Fruit fly (Drosophila melanogaster) whole organism, embryonic: ENCODE results near the gene CG43131.

Experiments used
- ATbp ChIP-seq: fragments of 200-800 bp; sonication (Bioruptor generic); optimal IDR thresholded peaks from 2 replicates; lab custom pipeline; 2017; ENCODE audit warnings: missing biosample characterization, mild to moderate bottlenecking, missing genetic modification characterization, missing genetic modification reagents
- Abd-B ChIP-seq: fragments of 200-800 bp; sonication (Bioruptor generic); optimal IDR thresholded peaks from 2 replicates; lab custom pipeline; 2018; ENCODE audit warnings: missing biosample characterization, mild to moderate bottlenecking, missing genetic modification characterization, moderate library complexity
- Adf1 ChIP-seq: fragments of 200-800 bp; sonication (Bioruptor generic); IDR thresholded peaks from 2 replicates; pipeline ENCODE4 v1.3.6; 2022; ENCODE audit warnings: missing biosample characterization, missing genetic modification characterization
- Awh ChIP-seq: fragments of 200-800 bp; sonication (Bioruptor generic); IDR thresholded peaks from 2 replicates; pipeline ENCODE4, ENCODE4 v1.3.6; 2022; ENCODE audit warnings: missing biosample characterization, missing genetic modification characterization
- CG10267 ChIP-seq: fragments of 200-800 bp; sonication (Bioruptor generic); optimal IDR thresholded peaks from 2 replicates; lab custom pipeline; 2018; ENCODE audit warnings: missing biosample characterization, mild to moderate bottlenecking, missing genetic modification characterization, moderate library complexity
- CG10274 ChIP-seq: fragments of 200-800 bp; sonication (Bioruptor generic); optimal IDR thresholded peaks from 3 replicates; lab custom pipeline; 2017; ENCODE audit warnings: missing biosample characterization, mild to moderate bottlenecking, missing genetic modification characterization
- CG10431 ChIP-seq: fragments of 200-800 bp; sonication (Bioruptor generic); optimal IDR thresholded peaks from 3 replicates; lab custom pipeline; 2018; ENCODE audit warnings: missing biosample characterization, mild to moderate bottlenecking, missing genetic modification characterization
- CG11093 ChIP-seq: fragments of 200-800 bp; sonication (Bioruptor generic); IDR thresholded peaks from 3 replicates; pipeline ENCODE4 v1.3.6; 2022; ENCODE audit warnings: missing biosample characterization, missing genetic modification characterization
- CG12155 ChIP-seq: fragments of 200-800 bp; sonication (Bioruptor generic); optimal IDR thresholded peaks from 3 replicates; lab custom pipeline; 2016; ENCODE audit warnings: missing biosample characterization, missing genetic modification characterization
- CG12769 ChIP-seq: fragments of 200-800 bp; sonication (Bioruptor generic); optimal IDR thresholded peaks from 2 replicates; lab custom pipeline; 2019; ENCODE audit warnings: missing biosample characterization, mild to moderate bottlenecking, missing genetic modification characterization, moderate library complexity
- CG13624 ChIP-seq: fragments of 200-800 bp; sonication (Bioruptor generic); optimal IDR thresholded peaks from 2 replicates; lab custom pipeline; 2016; ENCODE audit warnings: missing biosample characterization, missing genetic modification characterization
- CG14441 ChIP-seq: fragments of 200-800 bp; sonication (Bioruptor generic); IDR thresholded peaks from 2 replicates; pipeline ENCODE4 v1.3.6; 2022; ENCODE audit warnings: missing biosample characterization, missing genetic modification characterization
- CG17186 ChIP-seq: fragments of 200-800 bp; sonication (Bioruptor generic); optimal IDR thresholded peaks from 3 replicates; lab custom pipeline; 2017; ENCODE audit warnings: missing biosample characterization, missing genetic modification reagents, missing genetic modification characterization
- CG1792 ChIP-seq: fragments of 200-800 bp; sonication (Bioruptor generic); optimal IDR thresholded peaks from 2 replicates; lab custom pipeline; 2016; ENCODE audit warnings: missing biosample characterization, missing genetic modification characterization
- CG18011 ChIP-seq: fragments of 200-800 bp; sonication (Bioruptor generic); optimal IDR thresholded peaks from 2 replicates; lab custom pipeline; 2017; ENCODE audit warnings: missing biosample characterization, missing genetic modification characterization, mild to moderate bottlenecking, moderate library complexity, missing genotype
- CG2116 ChIP-seq: fragments of 200-800 bp; sonication (Bioruptor generic); optimal IDR thresholded peaks from 3 replicates; lab custom pipeline; 2018; ENCODE audit warnings: missing biosample characterization, mild to moderate bottlenecking, missing genetic modification characterization
- CG33557 ChIP-seq: fragments of 200-800 bp; sonication (Bioruptor generic); optimal IDR thresholded peaks from 2 replicates; lab custom pipeline; 2019; ENCODE audit warnings: missing biosample characterization, mild to moderate bottlenecking, missing genetic modification characterization, moderate library complexity
- CG3847 ChIP-seq: fragments of 200-800 bp; sonication (Bioruptor generic); IDR thresholded peaks from 2 replicates; pipeline ENCODE4 v1.3.6; 2022; ENCODE audit warnings: missing biosample characterization, missing genetic modification characterization
- CG6254 ChIP-seq: fragments of 200-800 bp; sonication (Bioruptor generic); optimal IDR thresholded peaks from 3 replicates; lab custom pipeline; 2017; ENCODE audit warnings: mild to moderate bottlenecking, missing biosample characterization, missing genetic modification reagents, missing genetic modification characterization
- CG6654 ChIP-seq: fragments of 200-800 bp; sonication (Bioruptor generic); optimal IDR thresholded peaks from 2 replicates; lab custom pipeline; 2017; ENCODE audit warnings: missing biosample characterization, mild to moderate bottlenecking, missing genetic modification characterization
- CG6854 ChIP-seq: fragments of 200-800 bp; sonication (Bioruptor generic); optimal IDR thresholded peaks from 3 replicates; lab custom pipeline; 2017; ENCODE audit warnings: missing biosample characterization, mild to moderate bottlenecking, missing genetic modification characterization
- CG7372 ChIP-seq: fragments of 200-800 bp; sonication (Bioruptor generic); IDR thresholded peaks from 2 replicates; pipeline ENCODE4 v1.3.6; 2022; ENCODE audit warnings: missing biosample characterization, missing genetic modification characterization
- CG8089 ChIP-seq: fragments of 200-800 bp; sonication (Bioruptor generic); optimal IDR thresholded peaks from 3 replicates; lab custom pipeline; 2016; ENCODE audit warnings: missing biosample characterization, missing genetic modification characterization
- CG8765 ChIP-seq: fragments of 200-800 bp; sonication (Bioruptor generic); IDR thresholded peaks from 2 replicates; pipeline ENCODE4 v1.3.6; 2022; ENCODE audit warnings: missing biosample characterization, missing genetic modification characterization
- CG9609 ChIP-seq: fragments of 200-800 bp; sonication (Bioruptor generic); optimal IDR thresholded peaks from 3 replicates; lab custom pipeline; 2016; ENCODE audit warnings: missing biosample characterization, missing genetic modification characterization
- Camta ChIP-seq: fragments of 200-800 bp; sonication (Bioruptor generic); optimal IDR thresholded peaks from 2 replicates; lab custom pipeline; 2016; ENCODE audit warnings: missing biosample characterization, missing genetic modification characterization
- Dek ChIP-seq: fragments of 200-800 bp; sonication (Bioruptor generic); optimal IDR thresholded peaks from 3 replicates; lab custom pipeline; 2019; ENCODE audit warnings: missing biosample characterization, mild to moderate bottlenecking, missing genetic modification characterization, moderate library complexity
- H2.0 ChIP-seq: fragments of 200-800 bp; sonication (Bioruptor generic); IDR thresholded peaks from 2 replicates; pipeline ENCODE4 v1.3.6; 2022; ENCODE audit warnings: missing biosample characterization, missing genetic modification characterization
- HLH54F ChIP-seq: fragments of 200-800 bp; sonication (Bioruptor generic); optimal IDR thresholded peaks from 3 replicates; lab custom pipeline; 2016; ENCODE audit warnings: missing biosample characterization, missing genetic modification characterization
- Hand ChIP-seq: fragments of 200-800 bp; sonication (Bioruptor generic); optimal IDR thresholded peaks from 2 replicates; lab custom pipeline; 2017; ENCODE audit warnings: mild to moderate bottlenecking, missing biosample characterization, missing genetic modification reagents, missing genetic modification characterization
- Hr78 ChIP-seq, 2 experiments: fragments of 200-800 bp in 1 of 2; fragments of >200 bp in 1 of 2; sonication (Bioruptor generic) in 1 of 2; optimal IDR thresholded peaks; 2 replicates each; lab custom pipeline; 2017 to 2019; ENCODE audit warnings: missing biosample characterization in 2 of 2, missing genetic modification characterization in 2 of 2, mild to moderate bottlenecking in 1 of 2, moderate library complexity in 1 of 2
- Hsf ChIP-seq: fragments of 200-800 bp; sonication (Bioruptor generic); optimal IDR thresholded peaks from 3 replicates; lab custom pipeline; 2016; ENCODE audit warnings: missing biosample characterization, missing genetic modification characterization
- Mes4 ChIP-seq: fragments of 200-800 bp; sonication (Bioruptor generic); optimal IDR thresholded peaks from 2 replicates; lab custom pipeline; 2016; ENCODE audit warnings: missing biosample characterization, missing genetic modification characterization
- Nf-YB ChIP-seq: fragments of 200-800 bp; sonication (Bioruptor generic); optimal IDR thresholded peaks from 3 replicates; lab custom pipeline; 2019; ENCODE audit warnings: missing biosample characterization, mild to moderate bottlenecking, missing genetic modification characterization, moderate library complexity
- Oli ChIP-seq: fragments of 200-800 bp; sonication (Bioruptor generic); optimal IDR thresholded peaks from 2 replicates; lab custom pipeline; 2018; ENCODE audit warnings: missing biosample characterization, mild to moderate bottlenecking, missing genetic modification characterization, moderate library complexity
- abd-A ChIP-seq: fragments of 200-800 bp; sonication (Bioruptor generic); optimal IDR thresholded peaks from 3 replicates; lab custom pipeline; 2019; ENCODE audit warnings: missing biosample characterization, mild to moderate bottlenecking, missing genetic modification characterization, moderate library complexity
- ac ChIP-seq: fragments of 200-800 bp; sonication (Bioruptor generic); optimal IDR thresholded peaks from 3 replicates; lab custom pipeline; 2017; ENCODE audit warnings: missing biosample characterization, mild to moderate bottlenecking, missing genetic modification characterization
- chn ChIP-seq: fragments of 200-800 bp; sonication (Bioruptor generic); optimal IDR thresholded peaks from 2 replicates; lab custom pipeline; 2016; ENCODE audit warnings: missing biosample characterization, missing genetic modification characterization
- danr ChIP-seq: fragments of 200-800 bp; sonication (Bioruptor generic); IDR thresholded peaks from 2 replicates; pipeline ENCODE4 v1.3.6; 2022; ENCODE audit warnings: missing biosample characterization, missing genetic modification characterization
- exex ChIP-seq: fragments of 200-800 bp; sonication (Bioruptor generic); optimal IDR thresholded peaks from 4 replicates; lab custom pipeline; 2018; ENCODE audit warnings: missing biosample characterization, mild to moderate bottlenecking, missing genetic modification characterization, moderate library complexity
- gem ChIP-seq: fragments of 200-800 bp; sonication (Bioruptor generic); optimal IDR thresholded peaks from 2 replicates; lab custom pipeline; 2019; ENCODE audit warnings: missing biosample characterization, mild to moderate bottlenecking, missing genetic modification characterization, moderate library complexity
- gro ChIP-seq: fragments of 200-800 bp; sonication (Bioruptor generic); optimal IDR thresholded peaks from 2 replicates; lab custom pipeline; 2016; ENCODE audit warnings: missing biosample characterization, missing genetic modification characterization
- h ChIP-seq: fragments of >200 bp; optimal IDR thresholded peaks from 2 replicates; lab custom pipeline; 2017
- her ChIP-seq: fragments of 200-800 bp; sonication (Bioruptor generic); optimal IDR thresholded peaks from 2 replicates; lab custom pipeline; 2016; ENCODE audit warnings: missing biosample characterization, missing genetic modification characterization
- inv ChIP-seq: fragments of 200-800 bp; sonication (Bioruptor generic); IDR thresholded peaks from 2 replicates; pipeline ENCODE4 v1.3.6; 2022; ENCODE audit warnings: missing biosample characterization, missing genetic modification characterization; ENCODE audit not compliant: partially characterized antibody
- lov ChIP-seq, 2 experiments: fragments of 200-800 bp in 1 of 2; fragments of >200 bp in 1 of 2; sonication (Bioruptor generic) in 1 of 2; IDR thresholded peaks in 1 of 2; optimal IDR thresholded peaks in 1 of 2; 2 replicates in 1 of 2; 3 replicates in 1 of 2; pipeline versions ENCODE4 v1.3.6 to Lab custom; 2017 to 2022; ENCODE audit warnings: missing biosample characterization in 1 of 2, missing genetic modification characterization in 1 of 2
- otp ChIP-seq: fragments of 200-800 bp; sonication (Bioruptor generic); IDR thresholded peaks from 3 replicates; pipeline ENCODE4, ENCODE4 v1.3.6; 2022; ENCODE audit warnings: missing biosample characterization, missing genetic modification characterization
- pros ChIP-seq: fragments of 200-800 bp; sonication (Bioruptor generic); optimal IDR thresholded peaks from 3 replicates; lab custom pipeline; 2019; ENCODE audit warnings: missing biosample characterization, mild to moderate bottlenecking, missing genetic modification characterization, moderate library complexity
- sc ChIP-seq, 3 experiments: fragments of >200 bp in 2 of 3; fragments of 200-800 bp in 1 of 3; sonication (Bioruptor generic) in 1 of 3; optimal IDR thresholded peaks; 2 replicates in 2 of 3; 3 replicates in 1 of 3; lab custom pipeline; 2017; ENCODE audit warnings: mild to moderate bottlenecking in 1 of 3, missing biosample characterization in 1 of 3, missing genetic modification characterization in 1 of 3, missing genetic modification reagents in 1 of 3
- seq ChIP-seq: fragments of 200-800 bp; sonication (Bioruptor generic); IDR thresholded peaks from 2 replicates; pipeline ENCODE4 v1.3.6; 2022; ENCODE audit warnings: missing biosample characterization, missing genetic modification characterization
- z ChIP-seq: fragments of 200-800 bp; sonication (Bioruptor generic); IDR thresholded peaks from 3 replicates; pipeline ENCODE4 v1.3.6; 2022; ENCODE audit warnings: missing biosample characterization, missing genetic modification characterization

Gene CG43131

DNA sequence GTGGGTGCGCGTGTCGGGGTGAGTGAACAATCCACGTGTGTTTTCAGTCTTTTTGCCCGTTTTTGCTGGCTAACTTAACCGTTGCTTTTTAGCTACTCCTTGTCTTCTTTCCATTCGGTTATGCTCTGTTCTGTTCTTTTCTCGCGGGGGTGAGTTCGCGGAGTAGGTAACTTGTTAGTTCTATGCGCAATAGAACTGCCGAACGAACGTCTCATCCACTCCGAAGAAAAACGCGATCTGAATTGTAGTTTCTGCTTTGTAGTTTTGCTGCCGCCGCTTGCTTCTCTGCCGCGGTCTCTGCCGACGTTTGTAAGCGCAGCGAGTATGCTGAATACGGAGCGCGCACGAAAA is 22.5 kb downstream of the CG43131 start (continued):
- TF ChIP-seq CG7372 (no peak), lov (optimal IDR thresholded peaks at IDR 0.05; lab: Kevin White, UChicago) (no peak), lov (GFP tag; IDR thresholded peaks at IDR 0.05; lab: Robert Waterston, UW) (no peak), chn (no peak), ATbp (GFP tag; lab: Kevin White, UChicago) (peak; percentile 19), CG33557 (GFP tag; lab: Kevin White, UChicago) (no peak), CG10267 (no peak), CG17186 (no peak), her (no peak), CG8089 (no peak), HLH54F (no peak), CG6854 (GFP tag; lab: Kevin White, UChicago) (peak; percentile 32), sc (optimal IDR thresholded peaks at IDR 0.05; lab: Kevin White, UChicago) (no peak), sc (GFP tag; optimal IDR thresholded peaks at IDR 0.05; lab: Kevin White, UChicago) (no peak), seq (GFP tag; lab: Robert Waterston, UW) (no peak), Nf-YB (GFP tag; lab: Kevin White, UChicago) (no peak), z (GFP tag; lab: Robert Waterston, UW) (no peak), gem (no peak), CG18011 (GFP tag; lab: Kevin White, UChicago) (no peak), CG10431 (GFP tag; lab: Kevin White, UChicago) (no peak), h (lab: Kevin White, UChicago) (no peak), CG2116 (GFP tag; lab: Kevin White, UChicago) (no peak), Hr78 (GFP tag; optimal IDR thresholded peaks at IDR 0.05; lab: Kevin White, UChicago) (no peak), CG13624 (no peak), Adf1 (GFP tag; lab: Robert Waterston, UW) (no peak), inv (GFP tag; lab: Robert Waterston, UW) (no peak), CG9609 (GFP tag; lab: Kevin White, UChicago) (no peak), CG11093 (GFP tag; lab: Robert Waterston, UW) (no peak), CG12769 (tag; lab: Kevin White, UChicago) (peak; percentile 28), Abd-B (GFP tag; lab: Kevin White, UChicago) (no peak), CG1792 (GFP tag; lab: Kevin White, UChicago) (no peak), Camta (GFP tag; lab: Kevin White, UChicago) (peak; percentile 14), pros (GFP tag; lab: Kevin White, UChicago) (no peak), CG3847 (GFP tag; lab: Robert Waterston, UW) (no peak), otp (GFP tag; lab: Robert Waterston, UW) (no peak), ac (GFP tag; lab: Kevin White, UChicago) (peak; percentile 37), Awh (no peak), danr (no peak), CG12155 (GFP tag; lab: Kevin White, UChicago) (peak; percentile 23), Oli (tag; lab: Kevin White, UChicago) (no peak), abd-A (tag; lab: Kevin White, UChicago) (no peak), Hsf (no peak), H2.0 (GFP tag; lab: Robert Waterston, UW) (no peak), CG14441 (no peak), CG6254 (GFP tag; lab: Kevin White, UChicago) (peak; percentile 8), CG8765 (GFP tag; lab: Robert Waterston, UW) (no peak), CG10274 (GFP tag; lab: Kevin White, UChicago) (no peak), Dek (peak; percentile 4), Mes4 (peak; percentile 38), exex (tag; lab: Kevin White, UChicago) (no peak), gro (no peak), Hand (peak; percentile 13), CG6654 (GFP tag; lab: Kevin White, UChicago) (no peak)
